Fruit fly (Drosophila melanogaster) whole organism, embryonic: ENCODE measurements around the gene ghi.
A peak's percentile ranks its signal among the peaks of the same experiment; 100 is the strongest.

Experiments
- Bgb ChIP-seq: fragments of 200-800 bp; sonication (Bioruptor generic); IDR thresholded peaks from 2 replicates; pipeline ENCODE4 v1.3.6; 2022; ENCODE audit warnings: missing biosample characterization, missing genetic modification characterization; ENCODE audit not compliant: partially characterized antibody
- CG10147 ChIP-seq: fragments of 200-800 bp; sonication (Bioruptor generic); optimal IDR thresholded peaks from 2 replicates; lab custom pipeline; 2019; ENCODE audit warnings: missing biosample characterization, mild to moderate bottlenecking, missing genetic modification characterization, moderate library complexity
- CG10959 ChIP-seq: fragments of 200-800 bp; sonication (Bioruptor generic); IDR thresholded peaks from 2 replicates; pipeline ENCODE4 v1.3.6; 2022; ENCODE audit warnings: missing biosample characterization, missing genetic modification characterization
- CG12155 ChIP-seq: fragments of 200-800 bp; sonication (Bioruptor generic); optimal IDR thresholded peaks from 3 replicates; lab custom pipeline; 2016; ENCODE audit warnings: missing biosample characterization, missing genetic modification characterization
- CG13775 ChIP-seq: fragments of 200-800 bp; sonication (Bioruptor generic); optimal IDR thresholded peaks from 3 replicates; lab custom pipeline; 2017; ENCODE audit warnings: missing biosample characterization, mild to moderate bottlenecking, missing genetic modification characterization
- CG14710 ChIP-seq: fragments of 200-800 bp; sonication (Bioruptor generic); optimal IDR thresholded peaks from 3 replicates; lab custom pipeline; 2019; ENCODE audit warnings: missing biosample characterization, mild to moderate bottlenecking, missing genetic modification characterization, moderate library complexity
- CG1647 ChIP-seq: fragments of 200-800 bp; sonication (Bioruptor generic); optimal IDR thresholded peaks from 3 replicates; lab custom pipeline; 2016; ENCODE audit warnings: missing biosample characterization, missing genetic modification characterization
- CG17359 ChIP-seq: fragments of 200-800 bp; sonication (Bioruptor generic); optimal IDR thresholded peaks from 3 replicates; lab custom pipeline; 2018; ENCODE audit warnings: missing biosample characterization, mild to moderate bottlenecking, missing genetic modification characterization, moderate library complexity
- CG17361 ChIP-seq: fragments of 200-800 bp; sonication (Bioruptor generic); IDR thresholded peaks from 3 replicates; pipeline ENCODE4 v1.3.6; 2022; ENCODE audit warnings: missing biosample characterization, missing genetic modification characterization
- CG18619 ChIP-seq: fragments of 200-800 bp; sonication (Bioruptor generic); optimal IDR thresholded peaks from 3 replicates; lab custom pipeline; 2017; ENCODE audit warnings: missing biosample characterization, mild to moderate bottlenecking, missing genetic modification characterization
- CG31441 ChIP-seq: fragments of 200-800 bp; sonication (Bioruptor generic); IDR thresholded peaks from 2 replicates; pipeline ENCODE4 v1.3.6; 2022; ENCODE audit warnings: missing biosample characterization, missing genetic modification characterization
- CG34224 ChIP-seq: fragments of 200-800 bp; sonication (Bioruptor generic); IDR thresholded peaks from 3 replicates; pipeline ENCODE4 v1.3.6; 2022; ENCODE audit warnings: missing biosample characterization, missing genetic modification characterization; ENCODE audit not compliant: partially characterized antibody
- CG4328 ChIP-seq: fragments of 200-800 bp; sonication (Bioruptor generic); optimal IDR thresholded peaks from 3 replicates; lab custom pipeline; 2017; ENCODE audit warnings: missing biosample characterization, missing genetic modification reagents, missing genetic modification characterization
- CG4617 ChIP-seq: fragments of 200-800 bp; sonication (Bioruptor generic); optimal IDR thresholded peaks from 3 replicates; lab custom pipeline; 2016; ENCODE audit warnings: missing biosample characterization, missing genetic modification characterization, borderline replicate concordance
- CG5953 ChIP-seq: fragments of 200-800 bp; sonication (Bioruptor generic); IDR thresholded peaks from 2 replicates; pipeline ENCODE4 v1.3.6; 2022; ENCODE audit warnings: missing biosample characterization, missing genetic modification characterization
- CG6813 ChIP-seq: fragments of 200-800 bp; sonication (Bioruptor generic); optimal IDR thresholded peaks from 2 replicates; lab custom pipeline; 2017; ENCODE audit warnings: missing biosample characterization, missing genetic modification characterization, mild to moderate bottlenecking, moderate library complexity, missing genetic modification reagents
- CG7271 ChIP-seq: fragments of 200-800 bp; sonication (Bioruptor generic); optimal IDR thresholded peaks from 2 replicates; lab custom pipeline; 2018; ENCODE audit warnings: missing biosample characterization, mild to moderate bottlenecking, missing genetic modification characterization, moderate library complexity
- CG8765 ChIP-seq: fragments of 200-800 bp; sonication (Bioruptor generic); IDR thresholded peaks from 2 replicates; pipeline ENCODE4 v1.3.6; 2022; ENCODE audit warnings: missing biosample characterization, missing genetic modification characterization
- CG9797 ChIP-seq: fragments of 200-800 bp; sonication (Bioruptor generic); optimal IDR thresholded peaks from 3 replicates; lab custom pipeline; 2018; ENCODE audit warnings: missing biosample characterization, mild to moderate bottlenecking, missing genetic modification characterization
- E2f2 ChIP-seq: fragments of 200-800 bp; sonication (Bioruptor generic); IDR thresholded peaks from 2 replicates; pipeline ENCODE4 v1.3.6; 2022; ENCODE audit warnings: missing biosample characterization, missing genetic modification characterization
- Gug ChIP-seq: fragments of 200-800 bp; sonication (Bioruptor generic); IDR thresholded peaks from 4 replicates; pipeline ENCODE4 v1.3.6; 2022; ENCODE audit warnings: missing biosample characterization, missing genetic modification characterization
- H2.0 ChIP-seq: fragments of 200-800 bp; sonication (Bioruptor generic); IDR thresholded peaks from 2 replicates; pipeline ENCODE4 v1.3.6; 2022; ENCODE audit warnings: missing biosample characterization, missing genetic modification characterization
- HLHmδ ChIP-seq: fragments of 200-800 bp; sonication (Bioruptor generic); optimal IDR thresholded peaks from 2 replicates; lab custom pipeline; 2018; ENCODE audit warnings: missing biosample characterization, mild to moderate bottlenecking, missing genetic modification characterization, moderate library complexity
- HmgD ChIP-seq: fragments of 200-800 bp; sonication (Bioruptor generic); optimal IDR thresholded peaks from 3 replicates; lab custom pipeline; 2016; ENCODE audit warnings: missing biosample characterization, missing genetic modification characterization
- Hr51 ChIP-seq, 2 experiments: fragments of 200-800 bp; sonication (Bioruptor generic); optimal IDR thresholded peaks; 2 replicates in 1 of 2; 3 replicates in 1 of 2; lab custom pipeline; 2016 to 2018; ENCODE audit warnings: missing biosample characterization in 2 of 2, missing genetic modification characterization in 2 of 2, mild to moderate bottlenecking in 1 of 2, moderate library complexity in 1 of 2
- Lhr ChIP-seq: fragments of 200-800 bp; sonication (Bioruptor generic); optimal IDR thresholded peaks from 3 replicates; lab custom pipeline; 2017; ENCODE audit warnings: mild to moderate bottlenecking, missing biosample characterization, missing genetic modification reagents, missing genetic modification characterization
- Lpt ChIP-seq: fragments of >200 bp; optimal IDR thresholded peaks from 2 replicates; lab custom pipeline; 2018; ENCODE audit warnings: missing biosample characterization, missing genetic modification characterization
- PHDP ChIP-seq: fragments of 200-800 bp; sonication (Bioruptor generic); optimal IDR thresholded peaks from 3 replicates; lab custom pipeline; 2018; ENCODE audit warnings: missing biosample characterization, mild to moderate bottlenecking, missing genetic modification characterization, moderate library complexity
- Rx ChIP-seq: fragments of 200-800 bp; sonication (Bioruptor generic); IDR thresholded peaks from 2 replicates; pipeline ENCODE4 v1.3.6; 2022; ENCODE audit warnings: missing biosample characterization, missing genetic modification characterization
- Ssrp ChIP-seq: fragments of 200-800 bp; sonication (Bioruptor generic); optimal IDR thresholded peaks from 2 replicates; lab custom pipeline; 2018; ENCODE audit warnings: missing biosample characterization, mild to moderate bottlenecking, missing genetic modification characterization, moderate library complexity
- Vsx1 ChIP-seq: fragments of 200-800 bp; sonication (Bioruptor generic); optimal IDR thresholded peaks from 2 replicates; lab custom pipeline; 2017; ENCODE audit warnings: missing biosample characterization, mild to moderate bottlenecking, missing genetic modification characterization, missing genetic modification reagents
- ap ChIP-seq: fragments of 200-800 bp; sonication (Bioruptor generic); IDR thresholded peaks from 2 replicates; pipeline ENCODE4 v1.3.6; 2022; ENCODE audit warnings: missing biosample characterization, missing genetic modification characterization
- caup ChIP-seq: fragments of 200-800 bp; sonication (Bioruptor generic); optimal IDR thresholded peaks from 3 replicates; lab custom pipeline; 2017; ENCODE audit warnings: missing biosample characterization, mild to moderate bottlenecking, missing genetic modification characterization, moderate library complexity; ENCODE audit not compliant: severe bottlenecking
- dati ChIP-seq: fragments of 200-800 bp; sonication (Bioruptor generic); IDR thresholded peaks from 2 replicates; pipeline ENCODE4 v1.3.6; 2022; ENCODE audit warnings: missing biosample characterization, missing genetic modification characterization
- fd102C ChIP-seq: fragments of 200-800 bp; sonication (Bioruptor generic); optimal IDR thresholded peaks from 2 replicates; lab custom pipeline; 2018; ENCODE audit warnings: missing biosample characterization, mild to moderate bottlenecking, missing genetic modification characterization, moderate library complexity
- hbn ChIP-seq: fragments of 200-800 bp; sonication (Bioruptor generic); IDR thresholded peaks from 2 replicates; pipeline ENCODE4 v1.3.6; 2022; ENCODE audit warnings: missing biosample characterization, missing genetic modification characterization; ENCODE audit not compliant: partially characterized antibody
- her ChIP-seq: fragments of 200-800 bp; sonication (Bioruptor generic); optimal IDR thresholded peaks from 2 replicates; lab custom pipeline; 2016; ENCODE audit warnings: missing biosample characterization, missing genetic modification characterization
- salm ChIP-seq: fragments of 200-800 bp; sonication (Bioruptor generic); optimal IDR thresholded peaks from 2 replicates; lab custom pipeline; 2018; ENCODE audit warnings: missing biosample characterization, mild to moderate bottlenecking, missing genetic modification characterization
- sc ChIP-seq, 3 experiments: fragments of >200 bp in 2 of 3; fragments of 200-800 bp in 1 of 3; sonication (Bioruptor generic) in 1 of 3; optimal IDR thresholded peaks; 2 replicates in 2 of 3; 3 replicates in 1 of 3; lab custom pipeline; 2017; ENCODE audit warnings: mild to moderate bottlenecking in 1 of 3, missing biosample characterization in 1 of 3, missing genetic modification characterization in 1 of 3, missing genetic modification reagents in 1 of 3
- seq ChIP-seq: fragments of 200-800 bp; sonication (Bioruptor generic); IDR thresholded peaks from 2 replicates; pipeline ENCODE4 v1.3.6; 2022; ENCODE audit warnings: missing biosample characterization, missing genetic modification characterization
- sim ChIP-seq: fragments of 200-800 bp; sonication (Bioruptor generic); IDR thresholded peaks from 2 replicates; pipeline ENCODE4 v1.3.6; 2022; ENCODE audit warnings: missing biosample characterization, missing genetic modification characterization
- so ChIP-seq: fragments of 200-800 bp; sonication (Bioruptor generic); IDR thresholded peaks from 3 replicates; pipeline ENCODE4 v1.3.6; 2022; ENCODE audit warnings: missing biosample characterization, missing genetic modification characterization
- unpg ChIP-seq: fragments of 200-800 bp; sonication (Bioruptor generic); optimal IDR thresholded peaks from 3 replicates; lab custom pipeline; 2018; ENCODE audit warnings: missing biosample characterization, mild to moderate bottlenecking, missing genetic modification characterization, moderate library complexity
- vfl ChIP-seq: fragments of 200-800 bp; sonication (Bioruptor generic); optimal IDR thresholded peaks from 2 replicates; lab custom pipeline; 2016; ENCODE audit warnings: missing biosample characterization, missing genetic modification characterization
- vvl ChIP-seq: fragments of 200-800 bp; sonication (Bioruptor generic); IDR thresholded peaks from 2 replicates; pipeline ENCODE4 v1.3.6; 2022; ENCODE audit warnings: missing biosample characterization, missing genetic modification characterization
- wor ChIP-seq: fragments of 200-800 bp; sonication (Bioruptor generic); IDR thresholded peaks from 2 replicates; pipeline ENCODE4 v1.3.6; 2022; ENCODE audit warnings: missing biosample characterization, missing genetic modification characterization
- z ChIP-seq: fragments of 200-800 bp; sonication (Bioruptor generic); IDR thresholded peaks from 3 replicates; pipeline ENCODE4 v1.3.6; 2022; ENCODE audit warnings: missing biosample characterization, missing genetic modification characterization
- zfh2 ChIP-seq: fragments of 200-800 bp; sonication (Bioruptor generic); optimal IDR thresholded peaks from 2 replicates; lab custom pipeline; 2016; ENCODE audit warnings: missing biosample characterization, missing genetic modification characterization

The ghi gene

DNA sequence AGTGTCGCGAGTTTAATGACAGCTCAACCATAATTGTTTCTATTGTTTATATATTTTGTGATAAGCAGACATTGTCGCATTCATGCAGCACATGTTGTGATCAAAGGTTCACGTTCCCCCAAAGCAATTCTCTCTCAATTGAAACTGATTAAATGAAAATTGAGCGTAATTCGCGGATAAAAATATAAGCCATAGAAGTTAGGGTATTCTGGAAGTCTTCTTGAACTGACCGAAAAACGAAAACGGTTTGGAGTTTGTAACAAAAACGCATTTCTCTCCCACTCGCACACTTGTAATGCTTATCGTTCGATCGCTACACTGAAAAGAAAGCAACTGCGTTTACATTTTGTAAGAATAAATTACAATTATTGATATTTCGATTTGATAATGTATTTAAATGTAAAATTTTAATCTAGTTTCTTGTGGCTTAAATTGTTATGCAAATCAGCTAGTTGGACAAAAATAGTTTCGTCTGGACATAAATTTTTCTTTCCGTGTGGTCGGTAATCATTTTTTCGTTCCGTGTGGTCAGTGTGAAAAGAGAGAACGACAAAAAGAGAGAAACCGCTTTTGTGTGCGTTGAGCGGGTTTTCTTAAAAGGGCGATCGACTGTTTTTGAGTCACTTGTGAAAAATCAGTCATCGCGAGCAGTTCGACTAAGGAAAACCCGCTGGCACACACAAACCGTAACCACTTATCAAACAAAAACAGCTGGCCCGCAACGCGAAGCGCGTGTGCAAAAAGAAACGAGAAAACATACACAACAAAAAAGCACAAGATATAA, 28.8 kb upstream of the ghi start, which contains the start of gene aay (continued):
- TF ChIP-seq Bgb (GFP tag; lab: Robert Waterston, UW) (peak; percentile 21; the same call in 1 of the 2 replicates), H2.0 (GFP tag; lab: Robert Waterston, UW) (peak; percentile 97), CG9797 (GFP tag; lab: Kevin White, UChicago) (peak; percentile 51), sc (optimal IDR thresholded peaks at IDR 0.05; lab: Kevin White, UChicago) (no peak), sc (GFP tag; optimal IDR thresholded peaks at IDR 0.05; lab: Kevin White, UChicago) (peak; percentile 98), vfl (GFP tag; lab: Kevin White, UChicago) (peak; percentile 97), so (GFP tag; lab: Robert Waterston, UW) (peak; percentile 98), CG14710 (tag; lab: Kevin White, UChicago) (peak; percentile 98), dati (GFP tag; lab: Robert Waterston, UW) (peak; percentile 90), CG12155 (GFP tag; lab: Kevin White, UChicago) (peak; percentile 97), CG17361 (GFP tag; lab: Robert Waterston, UW) (peak; percentile 99), PHDP (peak; percentile 99), sim (GFP tag; lab: Robert Waterston, UW) (peak; percentile 96), fd102C (peak; percentile 98), seq (peak; percentile 98), vvl (GFP tag; lab: Robert Waterston, UW) (peak; percentile 99), z (GFP tag; lab: Robert Waterston, UW) (peak; percentile 88), CG7271 (peak; percentile 96), CG31441 (peak; percentile 99), CG10959 (GFP tag; lab: Robert Waterston, UW) (peak; percentile 98), zfh2 (peak; percentile 96), CG1647 (GFP tag; lab: Kevin White, UChicago) (peak; percentile 98), CG18619 (GFP tag; lab: Kevin White, UChicago) (peak; percentile 99), CG10147 (peak; percentile 99), Rx (peak; percentile 98), Ssrp (tag; lab: Kevin White, UChicago) (peak; percentile 99), CG13775 (peak; percentile 99), HLHmδ (GFP tag; lab: Kevin White, UChicago) (no peak), CG17359 (peak; percentile 99), hbn (GFP tag; lab: Robert Waterston, UW) (no peak), CG5953 (peak; percentile 97), unpg (GFP tag; lab: Kevin White, UChicago) (peak; percentile 99), CG4617 (GFP tag; lab: Kevin White, UChicago) (peak; percentile 98), CG34224 (GFP tag; lab: Robert Waterston, UW) (peak; percentile 57; the same call in 2 of the 3 replicates), CG4328 (GFP tag; lab: Kevin White, UChicago) (peak; percentile 97), ap (GFP tag; lab: Robert Waterston, UW) (peak; percentile 97), CG6813 (peak; percentile 99), Hr51 (GFP tag; optimal IDR thresholded peaks at IDR 0.05; lab: Kevin White, UChicago) (peak; percentile 98 to 99), salm (tag; lab: Kevin White, UChicago) (peak; percentile 99), CG8765 (peak; percentile 98), wor (GFP tag; lab: Robert Waterston, UW) (peak; percentile 97), Lhr (GFP tag; lab: Kevin White, UChicago) (peak; percentile 96), Gug (GFP tag; lab: Robert Waterston, UW) (peak; percentile 97), caup (GFP tag; lab: Kevin White, UChicago) (peak; percentile 99), Lpt (no peak), E2f2 (GFP tag; lab: Robert Waterston, UW) (peak; percentile 87), her (peak; percentile 88), HmgD (GFP tag; lab: Kevin White, UChicago) (peak; percentile 76), Vsx1 (GFP tag; lab: Kevin White, UChicago) (peak; percentile 97)
